Fruit fly (Drosophila melanogaster) whole organism: ENCODE measurements around the gene Sfp24F.

ENCODE experiments used
- CG8478 ChIP-seq: fragments of >200 bp; optimal IDR thresholded peaks from 2 replicates; lab custom pipeline; 2018; ENCODE audit warnings: inconsistent platforms
- Dll ChIP-seq: fragments of >200 bp; optimal IDR thresholded peaks from 2 replicates; lab custom pipeline; 2017
- EcR ChIP-seq, 2 experiments: fragments of >200 bp; optimal IDR thresholded peaks; 2 replicates each; lab custom pipeline; 2017; ENCODE audit warnings: missing biosample characterization in 2 of 2, missing genetic modification characterization in 2 of 2, missing genetic modification reagents in 2 of 2
- pan ChIP-seq: fragments of >200 bp; optimal IDR thresholded peaks from 2 replicates; lab custom pipeline; 2017
- psq ChIP-seq: fragments of >200 bp; optimal IDR thresholded peaks from 2 replicates; lab custom pipeline; 2017
- usp ChIP-seq: fragments of >200 bp; optimal IDR thresholded peaks from 2 replicates; lab custom pipeline; 2017; ENCODE audit warnings: missing biosample characterization, missing genetic modification characterization, mixed read lengths

DNA sequence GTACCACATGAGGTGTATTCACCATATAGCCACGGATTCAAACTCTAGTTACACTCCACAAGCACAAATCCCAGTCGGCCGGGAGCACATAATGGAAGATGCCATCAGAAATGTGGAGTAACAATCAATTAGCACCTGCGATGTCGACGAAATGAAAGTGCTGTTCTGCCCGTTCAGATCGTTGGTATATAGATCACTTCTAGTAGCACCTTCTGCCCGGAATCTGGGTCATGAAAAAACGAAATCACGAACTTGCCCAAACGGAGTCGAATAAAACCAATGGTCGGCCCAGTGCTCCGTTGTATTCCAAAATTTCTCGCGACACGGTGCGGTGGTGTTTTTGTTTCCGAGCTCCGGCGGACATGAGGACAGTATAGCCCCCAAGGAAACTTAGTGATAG lies 41.2 kb downstream of the Sfp24F start, which contains the start of gene CG33003:
- TF ChIP-seq usp (no peak), psq (lab: Kevin White, UChicago) (no peak), CG8478 (lab: Kevin White, UChicago) (no peak), pan (lab: Kevin White, UChicago) (no peak), EcR (GFP tag; optimal IDR thresholded peaks at IDR 0.05; lab: Kevin White, UChicago) (no peak), Dll (lab: Kevin White, UChicago) (no peak)
